Worm (Caenorhabditis elegans): ENCODE measurements around the gene F55A4.13.

F55A4.13 gene

ce11 chrX:1027370-1027769, 10.0 kb upstream of the F55A4.13 start:
- no peak for TF ChIP-seq elt-1 (tag; optimal IDR thresholded peaks at IDR 0.05)
- TF ChIP-seq dmd-4 (tag; optimal IDR thresholded peaks at IDR 0.05): no peak
- no peak for TF ChIP-seq zag-1 (tag; optimal IDR thresholded peaks at IDR 0.05)
- peak; percentile 53 for TF ChIP-seq snpc-4 (tag; optimal IDR thresholded peaks at IDR 0.05)
- no peak for TF ChIP-seq lin-39 (tag; optimal IDR thresholded peaks at IDR 0.05)
- TF ChIP-seq ztf-1 (GFP tag; conservative IDR thresholded peaks at IDR 0.05): no peak

- TF ChIP-seq ceh-16 (tag; optimal IDR thresholded peaks at IDR 0.05): no peak
- TF ChIP-seq unc-55 (GFP tag; optimal IDR thresholded peaks at IDR 0.05): no peak
- TF ChIP-seq gmeb-1 (tag; optimal IDR thresholded peaks at IDR 0.05): peak; percentile 19
- no peak for TF ChIP-seq ztf-1 (GFP tag; conservative IDR thresholded peaks at IDR 0.05)
- TF ChIP-seq unc-39 (tag; optimal IDR thresholded peaks at IDR 0.05): no peak
- peak; percentile 54 for TF ChIP-seq crh-2 (tag; optimal IDR thresholded peaks at IDR 0.05)
- TF ChIP-seq lin-11 (tag; optimal IDR thresholded peaks at IDR 0.05): no peak
- peak; percentile 17 for TF ChIP-seq nhr-129 (tag; optimal IDR thresholded peaks at IDR 0.05)
- TF ChIP-seq sma-9 (GFP tag; optimal IDR thresholded peaks at IDR 0.05): peak; percentile 44
- TF ChIP-seq sma-9 (tag; optimal IDR thresholded peaks at IDR 0.05): no peak
- TF ChIP-seq nhr-25 (tag; optimal IDR thresholded peaks at IDR 0.05): peak; percentile 77
- peak; percentile 54 for TF ChIP-seq sma-3 (GFP tag; optimal IDR thresholded peaks at IDR 0.05)
- peak; percentile 71 for TF ChIP-seq nhr-21 (tag; optimal IDR thresholded peaks at IDR 0.05)
These were observed 9.4 kb upstream of the F55A4.13 start for ce11 chrX:1026722-1027121.

- TF ChIP-seq mab-5 (tag; optimal IDR thresholded peaks at IDR 0.05) (no peak), crh-2 (tag; optimal IDR thresholded peaks at IDR 0.05) (no peak), ZK546.5 (tag; optimal IDR thresholded peaks at IDR 0.05) (no peak)
These were observed 7.7 kb upstream of the F55A4.13 start, which contains the start of gene F55A4.3 for ce11 chrX:1025010-1025409. TSS of gene F55A4.3 (minus strand) at chrX:1025110.

- no peak for TF ChIP-seq ceh-82 (tag; optimal IDR thresholded peaks at IDR 0.05)
- no peak for TF ChIP-seq nhr-237 (tag; optimal IDR thresholded peaks at IDR 0.05)
- no peak for TF ChIP-seq dmd-4 (tag; optimal IDR thresholded peaks at IDR 0.05)
- no peak for TF ChIP-seq ceh-16 (tag; optimal IDR thresholded peaks at IDR 0.05)
- TF ChIP-seq ZK546.5 (tag; optimal IDR thresholded peaks at IDR 0.05): no peak
- TF ChIP-seq nhr-129 (tag; optimal IDR thresholded peaks at IDR 0.05): peak; percentile 68
- peak; percentile 74 for TF ChIP-seq unc-55 (GFP tag; optimal IDR thresholded peaks at IDR 0.05)
- TF ChIP-seq lsy-2 (tag; optimal IDR thresholded peaks at IDR 0.05): peak in 1 of 2 experiments; percentile 9
- TF ChIP-seq mab-5 (tag; optimal IDR thresholded peaks at IDR 0.05): peak; percentile 2
- TF ChIP-seq blmp-1 (tag; optimal IDR thresholded peaks at IDR 0.05; ENCODE audit: insufficient read depth): no peak
- TF ChIP-seq alr-1 (tag; optimal IDR thresholded peaks at IDR 0.05): no peak
- no peak for TF ChIP-seq mbf-1 (tag; optimal IDR thresholded peaks at IDR 0.05)
- no peak for TF ChIP-seq nhr-10 (tag; optimal IDR thresholded peaks at IDR 0.05)
- TF ChIP-seq nhr-25 (tag; optimal IDR thresholded peaks at IDR 0.05): no peak
- no peak for TF ChIP-seq unc-62 (GFP tag; optimal IDR thresholded peaks at IDR 0.05)
These were observed 4.5 kb upstream of the F55A4.13 start for ce11 chrX:1021835-1022311.

- no peak for TF ChIP-seq lin-11 (tag; optimal IDR thresholded peaks at IDR 0.05)
- peak; percentile 26 for TF ChIP-seq mab-5 (tag; optimal IDR thresholded peaks at IDR 0.05)
- TF ChIP-seq nhr-129 (tag; optimal IDR thresholded peaks at IDR 0.05): peak; percentile 19
- no peak for TF ChIP-seq nhr-21 (tag; optimal IDR thresholded peaks at IDR 0.05)
- TF ChIP-seq fos-1 (tag; optimal IDR thresholded peaks at IDR 0.05): no peak
- TF ChIP-seq lsy-2 (tag; optimal IDR thresholded peaks at IDR 0.05): peak; percentile 1 to 53
- TF ChIP-seq C34F6.9 (tag; optimal IDR thresholded peaks at IDR 0.05): peak; percentile 25
- TF ChIP-seq unc-39 (tag; optimal IDR thresholded peaks at IDR 0.05): no peak
- no peak for TF ChIP-seq elt-3 (tag; optimal IDR thresholded peaks at IDR 0.05)
- TF ChIP-seq R02D3.7 (tag; optimal IDR thresholded peaks at IDR 0.05): no peak
- TF ChIP-seq crh-2 (tag; optimal IDR thresholded peaks at IDR 0.05): peak; percentile 16
These were observed 1.2 kb upstream of the F55A4.13 start for ce11 chrX:1018586-1018985.

ce11 chrX:1014708-1015107, 2.6 kb downstream of the F55A4.13 start:
- no peak for TF ChIP-seq alr-1 (tag; optimal IDR thresholded peaks at IDR 0.05)
- no peak for TF ChIP-seq snpc-4 (tag; optimal IDR thresholded peaks at IDR 0.05)
- no peak for TF ChIP-seq unc-62 (GFP tag; optimal IDR thresholded peaks at IDR 0.05)
- TF ChIP-seq mbf-1 (tag; optimal IDR thresholded peaks at IDR 0.05): no peak
- no peak for TF ChIP-seq C34F6.9 (tag; optimal IDR thresholded peaks at IDR 0.05)

Data from whole organism, L2 larva.